Worm (Caenorhabditis elegans): Measurements from ENCODE around the gene B0478.3.

DNA sequence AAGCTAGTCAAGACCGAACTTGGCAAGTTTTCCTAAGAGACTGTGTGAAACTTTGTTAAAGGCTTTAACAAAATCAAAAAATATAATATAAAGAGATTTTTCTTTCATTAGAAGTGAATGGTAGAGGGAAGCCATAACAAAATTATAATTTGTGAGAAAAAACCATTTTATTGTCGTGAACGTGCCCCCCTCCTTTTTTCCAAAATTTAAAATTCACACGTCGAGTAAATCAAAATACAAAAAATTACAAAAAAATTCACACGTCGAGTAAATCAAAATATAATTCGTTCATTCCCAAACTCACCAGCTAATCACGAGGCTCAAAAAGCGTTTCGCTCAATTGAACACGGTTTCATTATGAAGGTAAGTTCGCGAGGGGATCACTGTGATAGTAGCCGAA is 45.1 kb upstream of the B0478.3 start, which contains the start of gene C25A8.2:
- no peak for TF ChIP-seq ref-1 (GFP tag; conservative IDR thresholded peaks at IDR 0.05)
- no peak for TF ChIP-seq tab-1 (GFP tag; IDR thresholded peaks at IDR 0.05)
- TF ChIP-seq T22C8.4 (GFP tag; IDR thresholded peaks at IDR 0.05), result no peak
- no peak for TF ChIP-seq cog-1 (tag; optimal IDR thresholded peaks at IDR 0.05)
- no peak for TF ChIP-seq flt-1 (GFP tag; IDR thresholded peaks at IDR 0.05)
- no peak for TF ChIP-seq ztf-23 (GFP tag; IDR thresholded peaks at IDR 0.05)
- no peak for TF ChIP-seq med-1 (GFP tag; optimal IDR thresholded peaks at IDR 0.05; ENCODE audit: insufficient read depth)
- no peak for TF ChIP-seq klf-2 (GFP tag; conservative IDR thresholded peaks at IDR 0.05)

Data from whole organism, midembryonic.